Worm (Caenorhabditis elegans) whole organism, young adult: ENCODE data around the gene clec-234.
A peak's percentile ranks its signal among the peaks of the same experiment; 100 is the strongest.

Experiments
- B0019.2 ChIP-seq: fragments of 200-800 bp; sonication (Bioruptor generic); conservative IDR thresholded peaks from 2 replicates; pipeline ENCODE4 v1.3.6; 2022; ENCODE audit warnings: missing genetic modification reagents, missing genetic modification characterization, missing compliant biosample characterization
- B0035.1 ChIP-seq: sonication (generic microtip); optimal IDR thresholded peaks from 2 replicates; lab custom pipeline; 2016; ENCODE audit warnings: missing genetic modification characterization, mild to moderate bottlenecking, missing compliant biosample characterization, missing genotype, missing genetic modification reagents
- C06A6.2 ChIP-seq: fragments of 200-800 bp; sonication (Bioruptor generic); conservative IDR thresholded peaks from 2 replicates; pipeline ENCODE4 v1.3.6; 2022; ENCODE audit warnings: missing genetic modification characterization, missing compliant biosample characterization
- F23B12.7 ChIP-seq: sonication (generic microtip); optimal IDR thresholded peaks from 2 replicates; lab custom pipeline; 2017; ENCODE audit warnings: missing genetic modification characterization, mild to moderate bottlenecking, missing compliant biosample characterization, antibody characterized with exemption, moderate library complexity; ENCODE audit not compliant: insufficient read depth
- F49E8.2 ChIP-seq: sonication (generic microtip); optimal IDR thresholded peaks from 3 replicates; lab custom pipeline; 2017; ENCODE audit warnings: missing genetic modification characterization, mild to moderate bottlenecking, missing compliant biosample characterization, antibody characterized with exemption, moderate library complexity; ENCODE audit not compliant: insufficient read depth
- F52B5.7 ChIP-seq: sonication (generic microtip); optimal IDR thresholded peaks from 2 replicates; lab custom pipeline; 2016; ENCODE audit warnings: mild to moderate bottlenecking, missing genetic modification characterization, missing compliant biosample characterization
- K12H6.12 ChIP-seq: fragments of 200-800 bp; sonication (Bioruptor generic); optimal IDR thresholded peaks from 2 replicates; lab custom pipeline; 2018; ENCODE audit warnings: mild to moderate bottlenecking, missing genetic modification characterization, missing compliant biosample characterization
- Y53F4B.3 ChIP-seq: fragments of 200-800 bp; sonication (Bioruptor generic); IDR thresholded peaks from 2 replicates; pipeline ENCODE4 v1.3.6; 2022; ENCODE audit warnings: missing genetic modification reagents, missing genetic modification characterization, missing compliant biosample characterization
- Y67H2A.10 ChIP-seq: fragments of 200-800 bp; sonication (Bioruptor generic); conservative IDR thresholded peaks from 2 replicates; pipeline ENCODE4 v1.3.6; 2022; ENCODE audit warnings: missing genetic modification reagents, missing genetic modification characterization, missing compliant biosample characterization
- Y95B8A.8 ChIP-seq: fragments of 200-800 bp; sonication (Bioruptor generic); IDR thresholded peaks from 2 replicates; pipeline ENCODE4 v1.3.6; 2022; ENCODE audit warnings: missing genetic modification reagents, missing genetic modification characterization, missing compliant biosample characterization
- aptf-3 ChIP-seq: fragments of 200-800 bp; sonication (Bioruptor generic); IDR thresholded peaks from 2 replicates; pipeline ENCODE4 v1.3.6; 2022; ENCODE audit warnings: missing genetic modification characterization, missing compliant biosample characterization
- attf-5 ChIP-seq: fragments of 200-800 bp; sonication (Bioruptor generic); optimal IDR thresholded peaks from 2 replicates; lab custom pipeline; 2018; ENCODE audit warnings: mild to moderate bottlenecking, missing genetic modification characterization, missing compliant biosample characterization
- cebp-1 ChIP-seq, 2 experiments: fragments of 200-800 bp in 1 of 2; sonication (Bioruptor generic) in 1 of 2; sonication (generic microtip) in 1 of 2; IDR thresholded peaks in 1 of 2; optimal IDR thresholded peaks in 1 of 2; 2 replicates each; pipeline versions ENCODE4 v1.3.6 to Lab custom; 2017 to 2022; ENCODE audit warnings: missing compliant biosample characterization in 2 of 2, missing genetic modification characterization in 2 of 2, mild to moderate bottlenecking in 1 of 2, missing genetic modification reagents in 1 of 2, moderate library complexity in 1 of 2
- cebp-2 ChIP-seq: fragments of 200-800 bp; sonication (Bioruptor generic); IDR thresholded peaks from 2 replicates; pipeline ENCODE4 v1.3.6; 2022; ENCODE audit warnings: missing genetic modification characterization, missing compliant biosample characterization
- die-1 ChIP-seq: sonication (generic microtip); optimal IDR thresholded peaks from 2 replicates; lab custom pipeline; 2016; ENCODE audit warnings: missing genotype, mild to moderate bottlenecking, missing genetic modification characterization, missing compliant biosample characterization
- efl-1 ChIP-seq: fragments of 150-350 bp; optimal IDR thresholded peaks from 2 replicates; lab custom pipeline; 2014; ENCODE audit warnings: missing biosample characterization, missing genetic modification reagents, missing genetic modification characterization
- egl-18 ChIP-seq: fragments of 200-800 bp; sonication (Bioruptor generic); IDR thresholded peaks from 2 replicates; pipeline ENCODE4 v1.3.6; 2022; ENCODE audit warnings: missing genetic modification reagents, missing genetic modification characterization, missing compliant biosample characterization
- egrh-3 ChIP-seq: fragments of 200-800 bp; sonication (Bioruptor generic); IDR thresholded peaks from 2 replicates; pipeline ENCODE4 v1.3.6; 2022; ENCODE audit warnings: missing genetic modification reagents, missing genetic modification characterization, missing compliant biosample characterization
- fkh-3 ChIP-seq: sonication (generic microtip); optimal IDR thresholded peaks from 2 replicates; lab custom pipeline; 2016; ENCODE audit warnings: mild to moderate bottlenecking, missing genetic modification characterization, missing compliant biosample characterization
- gei-17 ChIP-seq: fragments of 200-800 bp; sonication (Bioruptor generic); optimal IDR thresholded peaks from 2 replicates; lab custom pipeline; 2018; ENCODE audit warnings: mild to moderate bottlenecking, missing genetic modification characterization, missing compliant biosample characterization
- him-1 ChIP-seq: sonication (generic microtip); optimal IDR thresholded peaks from 2 replicates; lab custom pipeline; 2016; ENCODE audit warnings: missing genotype, missing genetic modification reagents, missing genetic modification characterization, missing compliant biosample characterization
- let-526 ChIP-seq: fragments of 200-800 bp; sonication (Bioruptor generic); IDR thresholded peaks from 2 replicates; pipeline ENCODE4 v1.3.6; 2022; ENCODE audit warnings: missing genetic modification reagents, missing genetic modification characterization, missing compliant biosample characterization
- lin-40 ChIP-seq: sonication (generic microtip); optimal IDR thresholded peaks from 2 replicates; lab custom pipeline; 2016; ENCODE audit warnings: missing genetic modification characterization, mild to moderate bottlenecking, missing compliant biosample characterization, missing genotype, missing genetic modification reagents
- lir-1 ChIP-seq: fragments of 200-800 bp; sonication (Bioruptor generic); conservative IDR thresholded peaks from 2 replicates; pipeline ENCODE4 v1.3.6; 2022; ENCODE audit warnings: missing genetic modification reagents, missing genetic modification characterization, missing compliant biosample characterization
- lsl-1 ChIP-seq: fragments of 200-800 bp; sonication (Bioruptor generic); optimal IDR thresholded peaks from 2 replicates; lab custom pipeline; 2018; ENCODE audit warnings: mild to moderate bottlenecking, missing genetic modification characterization, moderate library complexity, missing compliant biosample characterization
- lsy-27 ChIP-seq: sonication (generic microtip); optimal IDR thresholded peaks from 2 replicates; lab custom pipeline; 2017; ENCODE audit warnings: missing genetic modification characterization, mild to moderate bottlenecking, missing compliant biosample characterization, antibody characterized with exemption, missing genotype, borderline replicate concordance; ENCODE audit not compliant: insufficient read depth
- madf-10 ChIP-seq: sonication (generic microtip); optimal IDR thresholded peaks from 2 replicates; lab custom pipeline; 2016; ENCODE audit warnings: mild to moderate bottlenecking, missing genetic modification characterization, missing compliant biosample characterization
- madf-3 ChIP-seq: fragments of 200-800 bp; sonication (Bioruptor generic); IDR thresholded peaks from 2 replicates; pipeline ENCODE4 v1.3.6; 2022; ENCODE audit warnings: missing genetic modification reagents, missing genetic modification characterization, missing compliant biosample characterization
- madf-8 ChIP-seq: fragments of 200-800 bp; sonication (Bioruptor generic); conservative IDR thresholded peaks from 2 replicates; pipeline ENCODE4 v1.3.6; 2022; ENCODE audit warnings: missing genetic modification reagents, missing genetic modification characterization, missing compliant biosample characterization
- mes-4 ChIP-seq: sonication (generic microtip); optimal IDR thresholded peaks from 2 replicates; lab custom pipeline; 2016; ENCODE audit warnings: missing genotype, missing genetic modification characterization, missing compliant biosample characterization
- nfya-2 ChIP-seq: fragments of 200-800 bp; sonication (Bioruptor generic); IDR thresholded peaks from 2 replicates; pipeline ENCODE4 v1.3.6; 2022; ENCODE audit warnings: missing genetic modification reagents, missing genetic modification characterization, missing compliant biosample characterization
- nhr-120 ChIP-seq: fragments of 200-800 bp; sonication (Bioruptor generic); IDR thresholded peaks from 2 replicates; pipeline ENCODE4 v1.3.6; 2022; ENCODE audit warnings: missing genetic modification characterization, missing compliant biosample characterization
- nhr-80 ChIP-seq: sonication (generic microtip); optimal IDR thresholded peaks from 2 replicates; lab custom pipeline; 2016; ENCODE audit warnings: missing genetic modification characterization, missing compliant biosample characterization
- nhr-90 ChIP-seq: sonication (generic microtip); optimal IDR thresholded peaks from 2 replicates; lab custom pipeline; 2016; ENCODE audit warnings: missing genotype, mild to moderate bottlenecking, missing genetic modification characterization, missing compliant biosample characterization
- repo-1 ChIP-seq: sonication (generic microtip); optimal IDR thresholded peaks from 2 replicates; lab custom pipeline; 2017; ENCODE audit warnings: mild to moderate bottlenecking, missing genetic modification characterization, missing compliant biosample characterization
- snpc-1.3 ChIP-seq: sonication (generic microtip); optimal IDR thresholded peaks from 2 replicates; lab custom pipeline; 2017; ENCODE audit warnings: missing genetic modification characterization, mild to moderate bottlenecking, missing compliant biosample characterization, antibody characterized with exemption, moderate library complexity, missing genotype, missing genetic modification reagents; ENCODE audit not compliant: insufficient read depth
- tlf-1 ChIP-seq: fragments of 200-800 bp; sonication (Bioruptor generic); optimal IDR thresholded peaks from 2 replicates; lab custom pipeline; 2018; ENCODE audit warnings: mild to moderate bottlenecking, missing genetic modification characterization, missing compliant biosample characterization
- xnd-1 ChIP-seq: sonication (generic microtip); optimal IDR thresholded peaks from 2 replicates; lab custom pipeline; 2016; ENCODE audit warnings: missing genotype, missing genetic modification reagents, missing genetic modification characterization, missing compliant biosample characterization
- zfh-2 ChIP-seq: fragments of 200-800 bp; sonication (Bioruptor generic); conservative IDR thresholded peaks from 2 replicates; pipeline ENCODE4 v1.3.6; 2022; ENCODE audit warnings: missing genetic modification reagents, missing genetic modification characterization, missing compliant biosample characterization
- ztf-25 ChIP-seq: fragments of 200-800 bp; sonication (Bioruptor generic); IDR thresholded peaks from 2 replicates; pipeline ENCODE4 v1.3.6; 2022; ENCODE audit warnings: missing genetic modification reagents, missing genetic modification characterization, missing compliant biosample characterization
- ztf-3 ChIP-seq: fragments of 200-800 bp; sonication (Bioruptor generic); optimal IDR thresholded peaks from 2 replicates; lab custom pipeline; 2018; ENCODE audit warnings: mild to moderate bottlenecking, missing genetic modification characterization, missing compliant biosample characterization
- ztf-6 ChIP-seq: fragments of 200-800 bp; sonication (Bioruptor generic); IDR thresholded peaks from 2 replicates; pipeline ENCODE4 v1.3.6; 2022; ENCODE audit warnings: missing genetic modification reagents, missing genetic modification characterization, missing compliant biosample characterization

clec-234 gene

ce11 chrV:16401519-16401918 lies 31.9 kb downstream of the clec-234 start, which contains the start of gene F13A7.14 (continued):
- TF ChIP-seq him-1 (tag; lab: Kevin White, UChicago) (no peak), Y95B8A.8 (GFP tag; lab: Robert Waterston, UW) (no peak), K12H6.12 (tag; lab: Kevin White, UChicago) (peak; percentile 42), B0035.1 (tag; lab: Kevin White, UChicago) (no peak), nfya-2 (GFP tag; lab: Robert Waterston, UW) (no peak), nhr-90 (tag; lab: Kevin White, UChicago) (no peak), madf-3 (GFP tag; lab: Robert Waterston, UW) (no peak), gei-17 (no peak), lsl-1 (GFP tag; lab: Kevin White, UChicago) (peak; percentile 36), F23B12.7 (peak; percentile 30), die-1 (tag; lab: Kevin White, UChicago) (no peak), ztf-6 (GFP tag; lab: Robert Waterston, UW) (no peak), tlf-1 (no peak), let-526 (GFP tag; lab: Robert Waterston, UW) (0 out of 2 replicates have a peak, but pooled peaks have one; percentile 51), aptf-3 (no peak), F49E8.2 (tag; lab: Kevin White, UChicago) (no peak), madf-10 (tag; lab: Kevin White, UChicago) (peak; percentile 42), snpc-1.3 (tag; lab: Kevin White, UChicago) (peak; percentile 39), egl-18 (GFP tag; lab: Robert Waterston, UW) (no peak), madf-8 (GFP tag; lab: Robert Waterston, UW) (peak; percentile 66), repo-1 (no peak), nhr-80 (tag; lab: Kevin White, UChicago) (no peak), ztf-25 (GFP tag; lab: Robert Waterston, UW) (no peak), cebp-1 (GFP tag; IDR thresholded peaks at IDR 0.05; lab: Robert Waterston, UW) (no peak), cebp-1 (tag; optimal IDR thresholded peaks at IDR 0.05; lab: Kevin White, UChicago) (peak; percentile 39), C06A6.2 (GFP tag; lab: Robert Waterston, UW) (no peak; the same call in 1 of the 2 replicates), lsy-27 (tag; lab: Kevin White, UChicago) (no peak), lin-40 (tag; lab: Kevin White, UChicago) (no peak), mes-4 (tag; lab: Kevin White, UChicago) (no peak), F52B5.7 (no peak), Y67H2A.10 (GFP tag; lab: Robert Waterston, UW) (no peak), xnd-1 (peak; percentile 6), fkh-3 (tag; lab: Kevin White, UChicago) (no peak), attf-5 (GFP tag; lab: Kevin White, UChicago) (no peak), ztf-3 (GFP tag; lab: Kevin White, UChicago) (no peak), nhr-120 (GFP tag; lab: Robert Waterston, UW) (no peak), efl-1 (GFP tag; lab: Kevin White, UChicago) (peak; percentile 73), egrh-3 (0 out of 2 replicates have a peak, but pooled peaks have one; percentile 42), Y53F4B.3 (GFP tag; lab: Robert Waterston, UW) (no peak), lir-1 (GFP tag; lab: Robert Waterston, UW) (peak; percentile 60), cebp-2 (GFP tag; lab: Robert Waterston, UW) (no peak), zfh-2 (GFP tag; lab: Robert Waterston, UW) (no peak), B0019.2 (GFP tag; lab: Robert Waterston, UW) (no peak)
- TF ChIP-seq, all 124 proteins: peak for 46
